Worm (Caenorhabditis elegans) whole organism, L3 larva: ENCODE data around the gene lec-12.
"Not testable (repeated sequence)": the region's sequence is repeated elsewhere in the genome, so short reads cannot be mapped to it uniquely, and the experiment has no call there.

Experiments used
- R02D3.7 ChIP-seq: fragments of 150-350 bp; optimal IDR thresholded peaks from 2 replicates; lab custom pipeline; 2014; ENCODE audit warnings: missing biosample characterization, missing genetic modification characterization
- aly-2 ChIP-seq: fragments of 150-350 bp; optimal IDR thresholded peaks from 2 replicates; lab custom pipeline; 2014; ENCODE audit warnings: missing biosample characterization, missing genetic modification characterization
- ama-1 ChIP-seq: fragments of 150-350 bp; optimal IDR thresholded peaks from 2 replicates; lab custom pipeline; 2018
- ceh-16 ChIP-seq: sonication (generic microtip); optimal IDR thresholded peaks from 2 replicates; lab custom pipeline; 2017; ENCODE audit warnings: missing biosample characterization, missing genetic modification characterization
- ceh-28 ChIP-seq: fragments of 150-350 bp; optimal IDR thresholded peaks from 2 replicates; lab custom pipeline; 2014; ENCODE audit warnings: missing biosample characterization, missing genetic modification reagents, missing genetic modification characterization
- ceh-82 ChIP-seq: fragments of 150-350 bp; optimal IDR thresholded peaks from 2 replicates; lab custom pipeline; 2014; ENCODE audit warnings: missing biosample characterization, missing genetic modification characterization
- daf-12 ChIP-seq: fragments of 150-350 bp; optimal IDR thresholded peaks from 2 replicates; lab custom pipeline; 2014; ENCODE audit warnings: missing biosample characterization, missing genetic modification reagents, missing genetic modification characterization
- egl-27 ChIP-seq: sonication (generic microtip); optimal IDR thresholded peaks from 4 replicates; lab custom pipeline; 2017; ENCODE audit warnings: missing biosample characterization, missing genetic modification reagents, missing genetic modification characterization
- elt-2 ChIP-seq: sonication (generic microtip); optimal IDR thresholded peaks from 2 replicates; lab custom pipeline; 2016; ENCODE audit warnings: missing genetic modification reagents, mild to moderate bottlenecking, missing genetic modification characterization, missing compliant biosample characterization
- elt-3 ChIP-seq, 3 experiments: fragments of 150-350 bp in 1 of 3; sonication (generic microtip) in 2 of 3; optimal IDR thresholded peaks; 2 replicates in 2 of 3; 4 replicates in 1 of 3; lab custom pipeline; 2014 to 2017; ENCODE audit warnings: missing biosample characterization in 3 of 3, missing genetic modification characterization in 3 of 3
- eor-1 ChIP-seq, 2 experiments: fragments of 150-350 bp; optimal IDR thresholded peaks; 2 replicates each; lab custom pipeline; 2014 to 2018; ENCODE audit warnings: missing biosample characterization in 2 of 2, missing genetic modification characterization in 2 of 2
- fkh-2 ChIP-seq: fragments of 150-350 bp; optimal IDR thresholded peaks from 2 replicates; lab custom pipeline; 2014; ENCODE audit warnings: missing biosample characterization, missing genetic modification reagents, missing genetic modification characterization
- fos-1 ChIP-seq: fragments of 150-350 bp; optimal IDR thresholded peaks from 2 replicates; lab custom pipeline; 2014; ENCODE audit warnings: missing biosample characterization, missing genetic modification characterization
- hmg-11 ChIP-seq: sonication (generic microtip); optimal IDR thresholded peaks from 2 replicates; lab custom pipeline; 2016; ENCODE audit warnings: missing genetic modification characterization, missing compliant biosample characterization
- jun-1 ChIP-seq: fragments of 150-350 bp; optimal IDR thresholded peaks from 2 replicates; lab custom pipeline; 2014; ENCODE audit warnings: missing biosample characterization, missing genetic modification reagents, missing genetic modification characterization
- lin-15B ChIP-seq: fragments of 150-350 bp; optimal IDR thresholded peaks from 2 replicates; lab custom pipeline; 2014; ENCODE audit warnings: missing biosample characterization, missing genetic modification characterization
- lin-39 ChIP-seq: fragments of 150-350 bp; optimal IDR thresholded peaks from 2 replicates; lab custom pipeline; 2018; ENCODE audit warnings: missing biosample characterization, missing genetic modification reagents, missing genetic modification characterization
- mdl-1 ChIP-seq: fragments of 150-350 bp; optimal IDR thresholded peaks from 2 replicates; lab custom pipeline; 2014; ENCODE audit warnings: missing biosample characterization, missing genetic modification characterization
- mml-1 ChIP-seq: fragments of 150-350 bp; sonication (generic microtip); optimal IDR thresholded peaks from 3 replicates; lab custom pipeline; 2014; ENCODE audit warnings: missing biosample characterization, missing genetic modification characterization
- nfya-1 ChIP-seq: sonication (generic microtip); optimal IDR thresholded peaks from 2 replicates; lab custom pipeline; 2017; ENCODE audit warnings: missing genetic modification characterization, mild to moderate bottlenecking, missing compliant biosample characterization, antibody characterized with exemption, moderate library complexity; ENCODE audit not compliant: insufficient read depth
- nhr-11 ChIP-seq: fragments of 150-350 bp; optimal IDR thresholded peaks from 2 replicates; lab custom pipeline; 2014; ENCODE audit warnings: missing biosample characterization, missing genetic modification characterization
- nhr-23 ChIP-seq: fragments of 150-350 bp; optimal IDR thresholded peaks from 2 replicates; lab custom pipeline; 2014; ENCODE audit warnings: missing biosample characterization, missing genetic modification reagents, missing genetic modification characterization
- nhr-28 ChIP-seq: fragments of 150-350 bp; optimal IDR thresholded peaks from 2 replicates; lab custom pipeline; 2014; ENCODE audit warnings: missing biosample characterization, missing genetic modification characterization
- nhr-43 ChIP-seq: sonication (generic microtip); optimal IDR thresholded peaks from 2 replicates; lab custom pipeline; 2016; ENCODE audit warnings: mild to moderate bottlenecking, missing genetic modification characterization, missing compliant biosample characterization; ENCODE audit not compliant: poor library complexity, severe bottlenecking
- nhr-67 ChIP-seq: fragments of 150-350 bp; optimal IDR thresholded peaks from 2 replicates; lab custom pipeline; 2014; ENCODE audit warnings: missing biosample characterization, missing genetic modification characterization
- nhr-77 ChIP-seq: fragments of 150-350 bp; optimal IDR thresholded peaks from 2 replicates; lab custom pipeline; 2014; ENCODE audit warnings: missing biosample characterization, missing genetic modification characterization
- pha-4 ChIP-seq: fragments of 150-350 bp; optimal IDR thresholded peaks from 2 replicates; lab custom pipeline; 2014; ENCODE audit warnings: missing biosample characterization, missing genetic modification reagents, missing genetic modification characterization
- pqm-1 ChIP-seq: fragments of 150-350 bp; optimal IDR thresholded peaks from 2 replicates; lab custom pipeline; 2017; ENCODE audit warnings: missing biosample characterization, missing genetic modification characterization, inconsistent platforms
- skn-1 ChIP-seq: fragments of 150-350 bp; optimal IDR thresholded peaks from 2 replicates; lab custom pipeline; 2014; ENCODE audit warnings: missing biosample characterization, missing genetic modification characterization
- tbx-2 ChIP-seq: sonication (generic microtip); optimal IDR thresholded peaks from 2 replicates; lab custom pipeline; 2016; ENCODE audit warnings: mild to moderate bottlenecking, missing genetic modification characterization, missing compliant biosample characterization
- unc-62 ChIP-seq: fragments of 150-350 bp; sonication (generic microtip); optimal IDR thresholded peaks from 4 replicates; lab custom pipeline; 2014; ENCODE audit warnings: missing biosample characterization, missing genetic modification reagents, missing genetic modification characterization
- zag-1 ChIP-seq: fragments of 150-350 bp; optimal IDR thresholded peaks from 2 replicates; lab custom pipeline; 2014; ENCODE audit warnings: missing biosample characterization, missing genetic modification characterization
- ztf-4 ChIP-seq: fragments of 150-350 bp; optimal IDR thresholded peaks from 2 replicates; lab custom pipeline; 2014; ENCODE audit warnings: missing biosample characterization, missing genetic modification characterization

Gene lec-12

ce11 chrV:201300-201699, 2.9 kb upstream of the lec-12 start, which contains the start of gene trpp-1:
Gene trpp-1 (plus strand): TSS chrV:201600.
- TF ChIP-seq mml-1 (no peak), ceh-82 (tag; lab: Kevin White, UChicago) (no peak), nhr-11 (no peak), hmg-11 (tag; lab: Kevin White, UChicago) (no peak), R02D3.7 (no peak), lin-15B (tag; lab: Kevin White, UChicago) (no peak), fkh-2 (no peak), ceh-28 (tag; lab: Kevin White, UChicago) (no peak), ceh-16 (tag; lab: Kevin White, UChicago) (no peak), aly-2 (tag; lab: Kevin White, UChicago) (no peak), elt-2 (no peak), eor-1 (tag; optimal IDR thresholded peaks at IDR 0.05; lab: Kevin White, UChicago) (no peak), jun-1 (tag; lab: Kevin White, UChicago) (no peak), daf-12 (no peak), skn-1 (no peak), pqm-1 (tag; lab: Kevin White, UChicago) (no peak)
- TF ChIP-seq, all 47 proteins: peak for 0

ce11 chrV:206814-207213, 2.6 kb downstream of the lec-12 start:
- TF ChIP-seq mdl-1 (tag; lab: Kevin White, UChicago): no peak
- no peak for TF ChIP-seq fkh-2
- no peak for TF ChIP-seq nhr-67 (tag; lab: Kevin White, UChicago)
- no peak for TF ChIP-seq elt-2
- no peak for TF ChIP-seq skn-1
- peak; percentile 92 for TF ChIP-seq nfya-1 (tag; lab: Kevin White, UChicago)

- TF ChIP-seq elt-2 (peak; percentile 47), ama-1 (no peak), pqm-1 (tag; lab: Kevin White, UChicago) (peak; percentile 31)
- TF ChIP-seq, all 47 proteins: peak for 2
Measured at ce11 chrV:211388-212168, 7.4 kb downstream of the lec-12 start.

- TF ChIP-seq ceh-28 (tag; lab: Kevin White, UChicago); egl-27 (tag; lab: Kevin White, UChicago); elt-2: not testable (repeated sequence)
Measured at ce11 chrV:212687-213086, 8.5 kb downstream of the lec-12 start, which contains the start of gene DC2.5. Gene DC2.5 (minus strand): TSS chrV:212787.

- TF ChIP-seq eor-1 (tag; optimal IDR thresholded peaks at IDR 0.05; lab: Kevin White, UChicago) (no peak), R02D3.7 (no peak), nfya-1 (tag; lab: Kevin White, UChicago) (no peak), pha-4 (tag; lab: Kevin White, UChicago) (no peak), mdl-1 (tag; lab: Kevin White, UChicago) (no peak), unc-62 (GFP tag; lab: Kevin White, UChicago) (no peak), elt-2 (no peak), daf-12 (no peak), zag-1 (no peak), ztf-4 (no peak), nhr-77 (tag; lab: Kevin White, UChicago) (no peak), nhr-43 (tag; lab: Kevin White, UChicago) (no peak), tbx-2 (no peak), elt-3 (tag; optimal IDR thresholded peaks at IDR 0.05; lab: Kevin White, UChicago) (no peak), lin-39 (tag; lab: Kevin White, UChicago) (no peak), nhr-23 (tag; lab: Kevin White, UChicago) (no peak), nhr-28 (no peak), skn-1 (no peak)
Measured at ce11 chrV:215697-216096, 11.5 kb downstream of the lec-12 start.

- TF ChIP-seq hmg-11 (tag; lab: Kevin White, UChicago): no peak
- no peak for TF ChIP-seq fos-1 (tag; lab: Kevin White, UChicago)
Measured at ce11 chrV:216847-217246, 12.7 kb downstream of the lec-12 start, which contains the start of gene srh-78. Gene srh-78 (plus strand): TSS chrV:217147.
